Worm (Caenorhabditis elegans) whole organism, late embryonic: ENCODE results near the gene pcp-4.

Source experiments
- T23F11.4 ChIP-seq: fragments of 200-800 bp; sonication (Bioruptor generic); optimal IDR thresholded peaks from 2 replicates; lab custom pipeline; 2018; ENCODE audit warnings: mild to moderate bottlenecking, missing genetic modification characterization, missing compliant biosample characterization
- ceh-24 ChIP-seq: sonication (generic microtip); optimal IDR thresholded peaks from 2 replicates; lab custom pipeline; 2016; ENCODE audit warnings: mild to moderate bottlenecking, missing genetic modification characterization, missing compliant biosample characterization
- ceh-34 ChIP-seq: sonication (generic microtip); optimal IDR thresholded peaks from 2 replicates; lab custom pipeline; 2016; ENCODE audit warnings: mild to moderate bottlenecking, missing genetic modification characterization, missing compliant biosample characterization
- lin-11 ChIP-seq: fragments of 200-800 bp; sonication (Bioruptor generic); optimal IDR thresholded peaks from 2 replicates; lab custom pipeline; 2018; ENCODE audit warnings: mild to moderate bottlenecking, missing genetic modification characterization, missing compliant biosample characterization
- nfya-1 ChIP-seq: sonication (generic microtip); optimal IDR thresholded peaks from 2 replicates; lab custom pipeline; 2017; ENCODE audit warnings: missing genetic modification characterization, mild to moderate bottlenecking, missing compliant biosample characterization, antibody characterized with exemption, moderate library complexity
- npax-4 ChIP-seq: sonication (generic microtip); optimal IDR thresholded peaks from 2 replicates; lab custom pipeline; 2016; ENCODE audit warnings: missing genetic modification characterization, missing compliant biosample characterization
- pha-2 ChIP-seq: sonication (generic microtip); optimal IDR thresholded peaks from 2 replicates; lab custom pipeline; 2017; ENCODE audit warnings: mild to moderate bottlenecking, missing genetic modification characterization, missing compliant biosample characterization
- pha-4 ChIP-seq: fragments of 150-350 bp; optimal IDR thresholded peaks from 2 replicates; lab custom pipeline; 2018; ENCODE audit warnings: missing biosample characterization, missing genetic modification reagents, missing genetic modification characterization

DNA sequence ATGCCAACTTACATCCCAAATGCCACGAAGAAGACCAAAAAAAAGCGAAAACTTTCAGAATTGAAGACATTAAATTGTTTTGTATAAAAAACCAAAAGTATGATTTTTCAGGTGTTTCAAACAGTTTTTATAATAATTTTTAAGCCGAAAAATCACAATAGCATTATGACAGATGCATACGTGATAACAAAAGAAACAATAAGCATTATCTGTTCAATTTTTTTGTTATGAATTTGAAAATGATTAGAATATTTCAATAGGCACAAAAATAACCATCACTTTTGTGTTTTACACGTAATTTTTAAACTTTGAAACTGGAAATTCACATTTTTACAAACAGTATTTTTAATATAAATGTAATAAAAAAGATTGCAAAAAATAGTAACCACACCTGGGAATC is 8.7 kb downstream of the pcp-4 start, which contains the start of gene Y116F11B.17:
- TF ChIP-seq lin-11 (tag; lab: Kevin White, UChicago) (no peak), npax-4 (tag; lab: Kevin White, UChicago) (no peak), T23F11.4 (GFP tag; lab: Kevin White, UChicago) (no peak), pha-4 (no peak), ceh-34 (no peak), pha-2 (tag; lab: Kevin White, UChicago) (no peak), nfya-1 (no peak), ceh-24 (no peak)
